Fruit fly (Drosophila melanogaster): Measurements from ENCODE around the gene CG11226.
A peak's percentile ranks its signal among the peaks of the same experiment; 100 is the strongest.

DNA sequence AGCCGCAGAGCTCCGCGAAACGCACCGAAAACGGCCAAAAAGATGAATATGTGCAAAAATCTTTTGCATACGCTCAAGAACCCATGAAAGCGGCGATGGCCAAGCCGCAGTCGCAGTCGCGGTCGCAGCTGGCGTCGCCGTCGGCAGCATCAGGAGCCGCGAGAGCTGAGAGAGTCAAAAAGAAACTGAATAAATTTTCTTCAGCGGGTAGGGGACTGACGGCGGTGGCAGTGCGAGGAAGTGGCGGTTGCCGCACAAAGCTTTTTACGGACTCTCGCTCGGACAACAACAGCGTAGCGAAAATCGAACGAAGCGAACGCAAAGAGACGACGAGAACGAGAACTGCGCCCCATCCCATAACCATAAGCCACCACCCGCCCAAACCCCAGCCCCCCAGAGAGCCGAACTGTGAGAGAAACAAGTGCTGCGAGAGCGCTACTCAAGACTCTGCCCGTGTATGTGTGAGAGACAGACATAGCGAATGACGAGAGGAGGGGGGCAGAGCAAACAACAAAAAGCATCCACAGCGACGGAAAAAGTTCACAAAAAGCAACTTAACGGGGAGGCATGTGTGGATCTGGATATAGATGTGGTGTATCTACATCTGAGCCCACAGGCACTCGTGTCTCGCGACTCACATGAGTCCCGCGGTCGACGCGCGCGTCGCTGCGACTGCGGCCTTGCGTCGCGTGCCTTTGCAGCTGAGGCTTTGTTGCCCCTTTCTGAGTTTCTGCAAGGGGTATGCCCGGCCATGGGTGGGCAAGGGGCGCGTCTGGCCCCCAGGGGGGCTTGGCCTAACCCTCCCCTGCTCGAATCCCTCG, 1.5 kb upstream of the CG11226 start, which contains the start of gene jim:
- peak; percentile 38; the same call in 1 of the 2 replicates for TF ChIP-seq CG11294 (GFP tag; IDR thresholded peaks at IDR 0.05)
- peak; percentile 76 for TF ChIP-seq dsx (GFP tag; optimal IDR thresholded peaks at IDR 0.05; ENCODE audit: poor library complexity, severe bottlenecking)
- peak; percentile 31 for TF ChIP-seq CG6792 (GFP tag; optimal IDR thresholded peaks at IDR 0.05)
- peak; percentile 68 for TF ChIP-seq CG16779 (tag; optimal IDR thresholded peaks at IDR 0.05)
- peak; percentile 27 for TF ChIP-seq esn (GFP tag; optimal IDR thresholded peaks at IDR 0.05)
- TF ChIP-seq net (GFP tag; optimal IDR thresholded peaks at IDR 0.05), result peak; percentile 16
- TF ChIP-seq CG11902 (GFP tag; optimal IDR thresholded peaks at IDR 0.05), result no peak

Measured in whole organism, prepupa.